Worm (Caenorhabditis elegans): Measurements from ENCODE around the gene Y47D3A.14.

ce11 chrIII:11218150-11218841 is 18.4 kb downstream of the Y47D3A.14 start, which contains the start of the genes tbx-34 and wht-8:
- TF ChIP-seq him-1 (tag; optimal IDR thresholded peaks at IDR 0.05) (no peak), B0261.1 (tag; optimal IDR thresholded peaks at IDR 0.05) (no peak), lag-1 (GFP tag; IDR thresholded peaks at IDR 0.05) (no peak), lsl-1 (GFP tag; optimal IDR thresholded peaks at IDR 0.05) (no peak), Y53G8AR.9 (GFP tag; conservative IDR thresholded peaks at IDR 0.05) (no peak), pha-4 (tag; optimal IDR thresholded peaks at IDR 0.05) (no peak), Y79H2A.3 (GFP tag; conservative IDR thresholded peaks at IDR 0.05) (no peak), egl-44 (GFP tag; IDR thresholded peaks at IDR 0.05) (no peak)

All from whole organism, young adult.